Fruit fly (Drosophila melanogaster): ENCODE results near the gene Gr64c.

DNA sequence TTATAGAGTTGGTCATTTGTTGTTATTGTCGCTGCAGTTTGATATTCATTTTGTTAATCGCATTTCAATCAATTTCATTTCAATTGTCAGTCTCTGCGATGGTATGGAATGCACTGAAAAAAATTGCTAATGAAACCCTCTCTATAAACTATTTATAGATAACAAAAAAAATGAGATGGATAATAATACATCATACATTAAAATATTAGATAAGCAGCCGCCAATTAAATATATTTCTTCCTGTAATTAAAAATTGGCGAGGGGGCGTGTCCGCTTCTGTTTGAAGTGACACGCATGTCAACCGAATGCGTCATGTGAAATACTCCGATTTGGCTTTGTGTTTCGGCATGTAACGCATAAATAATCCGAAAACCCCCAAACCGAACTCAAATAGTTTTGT lies 16.1 kb downstream of the Gr64c start:
- TF ChIP-seq CG5204 (GFP tag; optimal IDR thresholded peaks at IDR 0.05) (peak; percentile 36), ovo (GFP tag; optimal IDR thresholded peaks at IDR 0.05) (no peak), Mnt (GFP tag; optimal IDR thresholded peaks at IDR 0.05) (no peak), CG12768 (GFP tag; optimal IDR thresholded peaks at IDR 0.05) (no peak), Hr96 (GFP tag; optimal IDR thresholded peaks at IDR 0.05) (no peak), CG33017 (tag; optimal IDR thresholded peaks at IDR 0.05) (no peak)
